Fruit fly (Drosophila melanogaster) whole organism, embryonic: Measurements from ENCODE around the gene arx.

Experiments
- Ada2b ChIP-seq: fragments of 200-800 bp; sonication (Bioruptor generic); IDR thresholded peaks from 2 replicates; pipeline ENCODE4 v1.3.6; 2022; ENCODE audit warnings: missing biosample characterization, missing genetic modification characterization
- Atf3 ChIP-seq: fragments of 200-800 bp; sonication (Bioruptor generic); optimal IDR thresholded peaks from 3 replicates; lab custom pipeline; 2016; ENCODE audit warnings: missing biosample characterization, missing genetic modification characterization
- Awh ChIP-seq: fragments of 200-800 bp; sonication (Bioruptor generic); IDR thresholded peaks from 2 replicates; pipeline ENCODE4, ENCODE4 v1.3.6; 2022; ENCODE audit warnings: missing biosample characterization, missing genetic modification characterization
- Blimp-1 ChIP-seq: fragments of 200-800 bp; sonication (Bioruptor generic); optimal IDR thresholded peaks from 3 replicates; lab custom pipeline; 2018; ENCODE audit warnings: missing biosample characterization, missing genetic modification characterization, mild to moderate bottlenecking, moderate library complexity, missing genetic modification reagents
- CG11456 ChIP-seq: fragments of 200-800 bp; sonication (Bioruptor generic); IDR thresholded peaks from 3 replicates; pipeline ENCODE4 v1.3.6; 2022; ENCODE audit warnings: missing biosample characterization, missing genetic modification characterization
- CG14014 ChIP-seq: fragments of 200-800 bp; sonication (Bioruptor generic); IDR thresholded peaks from 2 replicates; pipeline ENCODE4 v1.3.6; 2022; ENCODE audit warnings: missing biosample characterization, missing genetic modification characterization
- CG15073 ChIP-seq: fragments of 200-800 bp; sonication (Bioruptor generic); optimal IDR thresholded peaks from 2 replicates; lab custom pipeline; 2016; ENCODE audit warnings: missing biosample characterization, missing genetic modification characterization
- CG15479 ChIP-seq: fragments of 200-800 bp; sonication (Bioruptor generic); optimal IDR thresholded peaks from 3 replicates; lab custom pipeline; 2019; ENCODE audit warnings: missing biosample characterization, mild to moderate bottlenecking, missing genetic modification characterization, moderate library complexity
- CG1603 ChIP-seq: fragments of 200-800 bp; sonication (Bioruptor generic); optimal IDR thresholded peaks from 2 replicates; lab custom pipeline; 2019; ENCODE audit warnings: missing biosample characterization, mild to moderate bottlenecking, missing genetic modification characterization, moderate library complexity
- CG16813 ChIP-seq: fragments of 200-800 bp; sonication (Bioruptor generic); IDR thresholded peaks from 3 replicates; pipeline ENCODE4 v1.3.6; 2022; ENCODE audit warnings: missing biosample characterization, missing genetic modification characterization; ENCODE audit not compliant: partially characterized antibody
- CG17359 ChIP-seq: fragments of 200-800 bp; sonication (Bioruptor generic); optimal IDR thresholded peaks from 3 replicates; lab custom pipeline; 2018; ENCODE audit warnings: missing biosample characterization, mild to moderate bottlenecking, missing genetic modification characterization, moderate library complexity
- CG1792 ChIP-seq: fragments of 200-800 bp; sonication (Bioruptor generic); optimal IDR thresholded peaks from 2 replicates; lab custom pipeline; 2016; ENCODE audit warnings: missing biosample characterization, missing genetic modification characterization
- CG4360 ChIP-seq: fragments of 200-800 bp; sonication (Bioruptor generic); IDR thresholded peaks from 2 replicates; pipeline ENCODE4 v1.3.6; 2022; ENCODE audit warnings: missing biosample characterization, missing genetic modification characterization
- CG4617 ChIP-seq: fragments of 200-800 bp; sonication (Bioruptor generic); optimal IDR thresholded peaks from 3 replicates; lab custom pipeline; 2016; ENCODE audit warnings: missing biosample characterization, missing genetic modification characterization, borderline replicate concordance
- CG5245 ChIP-seq: fragments of 200-800 bp; sonication (Bioruptor generic); optimal IDR thresholded peaks from 3 replicates; lab custom pipeline; 2016; ENCODE audit warnings: missing biosample characterization, missing genetic modification characterization
- CG5953 ChIP-seq: fragments of 200-800 bp; sonication (Bioruptor generic); IDR thresholded peaks from 2 replicates; pipeline ENCODE4 v1.3.6; 2022; ENCODE audit warnings: missing biosample characterization, missing genetic modification characterization
- CG6254 ChIP-seq: fragments of 200-800 bp; sonication (Bioruptor generic); optimal IDR thresholded peaks from 3 replicates; lab custom pipeline; 2017; ENCODE audit warnings: mild to moderate bottlenecking, missing biosample characterization, missing genetic modification reagents, missing genetic modification characterization
- CG8388 ChIP-seq: fragments of 200-800 bp; sonication (Bioruptor generic); optimal IDR thresholded peaks from 2 replicates; lab custom pipeline; 2019; ENCODE audit warnings: missing biosample characterization, mild to moderate bottlenecking, missing genetic modification characterization, moderate library complexity
- CG8765 ChIP-seq: fragments of 200-800 bp; sonication (Bioruptor generic); IDR thresholded peaks from 2 replicates; pipeline ENCODE4 v1.3.6; 2022; ENCODE audit warnings: missing biosample characterization, missing genetic modification characterization
- CG9215 ChIP-seq: fragments of 200-800 bp; sonication (Bioruptor generic); IDR thresholded peaks from 2 replicates; pipeline ENCODE4 v1.3.6; 2022; ENCODE audit warnings: missing biosample characterization, missing genetic modification characterization
- CG9876 ChIP-seq: fragments of 200-800 bp; sonication (Bioruptor generic); optimal IDR thresholded peaks from 2 replicates; lab custom pipeline; 2016; ENCODE audit warnings: missing biosample characterization, missing genetic modification characterization
- Chrac-16 ChIP-seq: fragments of 200-800 bp; sonication (Bioruptor generic); optimal IDR thresholded peaks from 3 replicates; lab custom pipeline; 2016; ENCODE audit warnings: missing biosample characterization, missing genetic modification characterization
- CoRest ChIP-seq: fragments of 200-800 bp; sonication (Bioruptor generic); optimal IDR thresholded peaks from 3 replicates; lab custom pipeline; 2018; ENCODE audit warnings: missing biosample characterization, mild to moderate bottlenecking, missing genetic modification characterization, moderate library complexity
- Dad ChIP-seq: fragments of 200-800 bp; sonication (Bioruptor generic); optimal IDR thresholded peaks from 3 replicates; lab custom pipeline; 2016; ENCODE audit warnings: missing biosample characterization, missing genetic modification characterization
- Dek ChIP-seq: fragments of 200-800 bp; sonication (Bioruptor generic); optimal IDR thresholded peaks from 3 replicates; lab custom pipeline; 2019; ENCODE audit warnings: missing biosample characterization, mild to moderate bottlenecking, missing genetic modification characterization, moderate library complexity
- Dp ChIP-seq: fragments of 200-800 bp; sonication (Bioruptor generic); optimal IDR thresholded peaks from 2 replicates; lab custom pipeline; 2018; ENCODE audit warnings: missing biosample characterization, mild to moderate bottlenecking, missing genetic modification characterization, moderate library complexity
- Fer2 ChIP-seq: fragments of 200-800 bp; sonication (Bioruptor generic); optimal IDR thresholded peaks from 2 replicates; lab custom pipeline; 2018; ENCODE audit warnings: missing biosample characterization, mild to moderate bottlenecking, missing genetic modification characterization, moderate library complexity
- Gsc ChIP-seq: fragments of 200-800 bp; sonication (Bioruptor generic); IDR thresholded peaks from 2 replicates; pipeline ENCODE4 v1.3.6; 2022; ENCODE audit warnings: missing biosample characterization, missing genetic modification characterization
- HLH4C ChIP-seq: fragments of 200-800 bp; sonication (Bioruptor generic); IDR thresholded peaks from 3 replicates; pipeline ENCODE4 v1.3.6; 2022; ENCODE audit warnings: missing biosample characterization, missing genetic modification characterization; ENCODE audit not compliant: partially characterized antibody
- Hr78 ChIP-seq, 2 experiments: fragments of 200-800 bp in 1 of 2; fragments of >200 bp in 1 of 2; sonication (Bioruptor generic) in 1 of 2; optimal IDR thresholded peaks; 2 replicates each; lab custom pipeline; 2017 to 2019; ENCODE audit warnings: missing biosample characterization in 2 of 2, missing genetic modification characterization in 2 of 2, mild to moderate bottlenecking in 1 of 2, moderate library complexity in 1 of 2
- Mes4 ChIP-seq: fragments of 200-800 bp; sonication (Bioruptor generic); optimal IDR thresholded peaks from 2 replicates; lab custom pipeline; 2016; ENCODE audit warnings: missing biosample characterization, missing genetic modification characterization
- Spps ChIP-seq: fragments of 200-800 bp; sonication (Bioruptor generic); optimal IDR thresholded peaks from 2 replicates; lab custom pipeline; 2018; ENCODE audit warnings: missing biosample characterization, mild to moderate bottlenecking, missing genetic modification characterization
- Taf1 ChIP-seq: fragments of 200-800 bp; sonication (Bioruptor generic); IDR thresholded peaks from 2 replicates; pipeline ENCODE4 v1.3.6; 2022; ENCODE audit warnings: missing biosample characterization, missing genetic modification characterization
- bigmax ChIP-seq: fragments of 200-800 bp; sonication (Bioruptor generic); optimal IDR thresholded peaks from 2 replicates; lab custom pipeline; 2018; ENCODE audit warnings: missing biosample characterization, mild to moderate bottlenecking, missing genetic modification characterization
- bsh ChIP-seq, 2 experiments: fragments of 200-800 bp; sonication (Bioruptor generic); optimal IDR thresholded peaks; 2 replicates each; lab custom pipeline; 2017 to 2018; ENCODE audit warnings: mild to moderate bottlenecking in 2 of 2, missing biosample characterization in 2 of 2, missing genetic modification characterization in 2 of 2, moderate library complexity in 1 of 2
- crc ChIP-seq: fragments of 200-800 bp; sonication (Bioruptor generic); optimal IDR thresholded peaks from 2 replicates; lab custom pipeline; 2016; ENCODE audit warnings: missing biosample characterization, missing genetic modification characterization
- dati ChIP-seq: fragments of 200-800 bp; sonication (Bioruptor generic); IDR thresholded peaks from 2 replicates; pipeline ENCODE4 v1.3.6; 2022; ENCODE audit warnings: missing biosample characterization, missing genetic modification characterization
- gfzf ChIP-seq: fragments of 200-800 bp; sonication (Bioruptor generic); optimal IDR thresholded peaks from 2 replicates; lab custom pipeline; 2016; ENCODE audit warnings: missing biosample characterization, mild to moderate bottlenecking, missing genetic modification characterization, moderate library complexity
- grn ChIP-seq: fragments of 200-800 bp; sonication (Bioruptor generic); optimal IDR thresholded peaks from 3 replicates; lab custom pipeline; 2017; ENCODE audit warnings: missing biosample characterization, missing genetic modification characterization
- her ChIP-seq: fragments of 200-800 bp; sonication (Bioruptor generic); optimal IDR thresholded peaks from 2 replicates; lab custom pipeline; 2016; ENCODE audit warnings: missing biosample characterization, missing genetic modification characterization
- hth ChIP-seq: fragments of >200 bp; optimal IDR thresholded peaks from 2 replicates; lab custom pipeline; 2017; ENCODE audit warnings: inconsistent platforms
- nmo ChIP-seq: fragments of 200-800 bp; sonication (Bioruptor generic); optimal IDR thresholded peaks from 2 replicates; lab custom pipeline; 2018; ENCODE audit warnings: missing biosample characterization, mild to moderate bottlenecking, missing genetic modification characterization, moderate library complexity
- phol ChIP-seq: fragments of 200-800 bp; sonication (Bioruptor generic); optimal IDR thresholded peaks from 3 replicates; lab custom pipeline; 2018; ENCODE audit warnings: missing biosample characterization, mild to moderate bottlenecking, missing genetic modification characterization, moderate library complexity
- sens-2 ChIP-seq: fragments of 200-800 bp; sonication (Bioruptor generic); IDR thresholded peaks from 2 replicates; pipeline ENCODE4 v1.3.6; 2022; ENCODE audit warnings: missing biosample characterization, missing genetic modification characterization
- sna ChIP-seq: fragments of 200-800 bp; sonication (Bioruptor generic); IDR thresholded peaks from 2 replicates; pipeline ENCODE4 v1.3.6; 2022; ENCODE audit warnings: missing biosample characterization, missing genetic modification characterization; ENCODE audit not compliant: partially characterized antibody
- tll ChIP-seq, 2 experiments: fragments of 200-800 bp in 1 of 2; fragments of >200 bp in 1 of 2; sonication (Bioruptor generic) in 1 of 2; optimal IDR thresholded peaks; 2 replicates each; lab custom pipeline; 2017 to 2019; ENCODE audit warnings: missing biosample characterization in 2 of 2, missing genetic modification characterization in 2 of 2, mild to moderate bottlenecking in 1 of 2, moderate library complexity in 1 of 2
- unpg ChIP-seq: fragments of 200-800 bp; sonication (Bioruptor generic); optimal IDR thresholded peaks from 3 replicates; lab custom pipeline; 2018; ENCODE audit warnings: missing biosample characterization, mild to moderate bottlenecking, missing genetic modification characterization, moderate library complexity
- usp ChIP-seq: fragments of >200 bp; optimal IDR thresholded peaks from 2 replicates; lab custom pipeline; 2017; ENCODE audit warnings: missing biosample characterization, missing genetic modification characterization
- vvl ChIP-seq: fragments of 200-800 bp; sonication (Bioruptor generic); IDR thresholded peaks from 2 replicates; pipeline ENCODE4 v1.3.6; 2022; ENCODE audit warnings: missing biosample characterization, missing genetic modification characterization

The arx gene

DNA sequence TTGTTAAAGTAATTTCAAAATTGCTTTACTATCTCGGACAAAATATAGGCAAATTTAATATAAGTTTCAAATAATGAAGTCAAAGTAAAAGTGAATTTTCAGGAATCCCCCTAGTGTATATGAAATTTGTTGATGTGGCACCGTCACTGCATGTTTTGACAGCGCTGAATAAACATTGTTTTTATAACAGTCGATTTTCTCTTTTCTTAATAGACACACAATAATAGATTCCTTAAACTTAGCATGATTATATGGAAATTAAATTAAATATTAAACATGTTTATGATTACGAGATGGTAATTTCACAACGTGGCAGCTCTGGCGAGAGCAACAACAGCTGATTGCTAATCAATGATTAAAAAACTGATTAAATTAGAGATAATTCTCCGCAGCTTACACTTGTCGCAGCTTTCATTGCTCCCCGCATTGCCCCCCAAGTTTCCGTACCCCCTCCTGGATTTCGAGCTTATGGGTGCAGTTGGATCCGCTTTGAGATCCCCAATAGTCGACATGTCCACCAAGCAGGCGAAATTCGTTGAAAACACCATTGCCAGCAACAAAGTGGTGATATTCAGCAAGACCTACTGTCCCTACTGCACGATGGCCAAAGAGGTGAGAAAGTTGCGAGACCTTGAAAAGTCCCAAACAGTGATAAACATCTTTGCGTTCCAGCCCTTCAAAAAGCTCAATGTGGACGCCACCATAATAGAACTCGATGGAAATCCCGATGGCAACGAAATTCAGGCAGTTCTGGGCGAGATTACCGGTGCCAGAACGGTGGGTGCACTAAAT lies 32.1 kb downstream of the arx start, which contains the start of gene Grx1 (continued):
- TF ChIP-seq Mes4 (GFP tag; lab: Kevin White, UChicago): peak; percentile 38
- no peak for TF ChIP-seq HLH4C
- TF ChIP-seq Hr78 (GFP tag; optimal IDR thresholded peaks at IDR 0.05; lab: Kevin White, UChicago): no peak
- no peak for TF ChIP-seq dati (GFP tag; lab: Robert Waterston, UW)
- TF ChIP-seq CG4617 (GFP tag; lab: Kevin White, UChicago): peak; percentile 54
- TF ChIP-seq Spps (tag; lab: Kevin White, UChicago): peak; percentile 20
- TF ChIP-seq CG5953: no peak
- TF ChIP-seq Awh (GFP tag; lab: Robert Waterston, UW): peak; percentile 22; the same call in 1 of the 2 replicates
- no peak for TF ChIP-seq Dek (tag; lab: Kevin White, UChicago)
- peak; percentile 5 for TF ChIP-seq gfzf
- TF ChIP-seq Dad (GFP tag; lab: Kevin White, UChicago): no peak
- TF ChIP-seq bsh (GFP tag; optimal IDR thresholded peaks at IDR 0.05; lab: Kevin White, UChicago): peak in 1 of 2 experiments; percentile 57
- no peak for TF ChIP-seq Fer2 (tag; lab: Kevin White, UChicago)
- TF ChIP-seq Gsc (GFP tag; lab: Robert Waterston, UW): no peak
- TF ChIP-seq Blimp-1: peak; percentile 79
- peak; percentile 44 for TF ChIP-seq Chrac-16 (GFP tag; lab: Kevin White, UChicago)
- peak; percentile 71 for TF ChIP-seq unpg (GFP tag; lab: Kevin White, UChicago)
- no peak for TF ChIP-seq CG9876
- TF ChIP-seq Atf3 (GFP tag; lab: Kevin White, UChicago): peak; percentile 8
- TF ChIP-seq sens-2 (GFP tag; lab: Robert Waterston, UW): no peak
- no peak for TF ChIP-seq CG16813 (GFP tag; lab: Robert Waterston, UW)
- TF ChIP-seq Ada2b (GFP tag; lab: Robert Waterston, UW): peak; percentile 40; the same call in 1 of the 2 replicates
- TF ChIP-seq CG14014 (GFP tag; lab: Robert Waterston, UW): no peak
- TF ChIP-seq CG4360 (GFP tag; lab: Robert Waterston, UW): no peak
- peak; percentile 29 for TF ChIP-seq CG8388 (GFP tag; lab: Kevin White, UChicago)
- TF ChIP-seq CG6254 (GFP tag; lab: Kevin White, UChicago): no peak
- TF ChIP-seq sna: no peak
- no peak for TF ChIP-seq hth (lab: Kevin White, UChicago)
- TF ChIP-seq CG11456 (GFP tag; lab: Robert Waterston, UW): 0 out of 3 replicates have a peak, but pooled peaks have one; percentile 8
- no peak for TF ChIP-seq CG8765
- TF ChIP-seq vvl (GFP tag; lab: Robert Waterston, UW): peak; percentile 67
- peak; percentile 54 for TF ChIP-seq CoRest
- TF ChIP-seq usp: no peak
- peak in 1 of 2 experiments; percentile 45 for TF ChIP-seq tll (GFP tag; optimal IDR thresholded peaks at IDR 0.05; lab: Kevin White, UChicago)
- TF ChIP-seq grn (GFP tag; lab: Kevin White, UChicago): peak; percentile 98
- TF ChIP-seq Taf1 (GFP tag; lab: Robert Waterston, UW): peak; percentile 32; the same call in 1 of the 2 replicates
- TF ChIP-seq bigmax: no peak
- TF ChIP-seq CG15479: no peak
- TF ChIP-seq Dp (GFP tag; lab: Kevin White, UChicago): peak; percentile 18
- peak; percentile 56 for TF ChIP-seq nmo (GFP tag; lab: Kevin White, UChicago)
- no peak for TF ChIP-seq her (GFP tag; lab: Kevin White, UChicago)
- peak; percentile 15 for TF ChIP-seq crc (GFP tag; lab: Kevin White, UChicago)
- TF ChIP-seq CG1792 (GFP tag; lab: Kevin White, UChicago): no peak
- peak; percentile 8 for TF ChIP-seq CG17359
- TF ChIP-seq CG1603: peak; percentile 57
- TF ChIP-seq phol: peak; percentile 50
- TF ChIP-seq CG15073 (GFP tag; lab: Kevin White, UChicago): no peak
- TF ChIP-seq CG9215: no peak
- no peak for TF ChIP-seq CG5245 (GFP tag; lab: Kevin White, UChicago)
